Fruit fly (Drosophila melanogaster): ENCODE measurements around the gene RpL7-like.

The RpL7-like gene

dm6 chr2L:12055837-12056388, at the start of gene RpL7-like, which contains the start of the genes JhI-21 and CG34164:
Gene RpL7-like (plus strand): TSS chr2L:12056326.
Gene JhI-21 (minus strand): TSS chr2L:12056042.
Gene CG34164 (plus strand): TSS chr2L:12056348.
- TF ChIP-seq noc (tag; optimal IDR thresholded peaks at IDR 0.05) = no peak

DNA sequence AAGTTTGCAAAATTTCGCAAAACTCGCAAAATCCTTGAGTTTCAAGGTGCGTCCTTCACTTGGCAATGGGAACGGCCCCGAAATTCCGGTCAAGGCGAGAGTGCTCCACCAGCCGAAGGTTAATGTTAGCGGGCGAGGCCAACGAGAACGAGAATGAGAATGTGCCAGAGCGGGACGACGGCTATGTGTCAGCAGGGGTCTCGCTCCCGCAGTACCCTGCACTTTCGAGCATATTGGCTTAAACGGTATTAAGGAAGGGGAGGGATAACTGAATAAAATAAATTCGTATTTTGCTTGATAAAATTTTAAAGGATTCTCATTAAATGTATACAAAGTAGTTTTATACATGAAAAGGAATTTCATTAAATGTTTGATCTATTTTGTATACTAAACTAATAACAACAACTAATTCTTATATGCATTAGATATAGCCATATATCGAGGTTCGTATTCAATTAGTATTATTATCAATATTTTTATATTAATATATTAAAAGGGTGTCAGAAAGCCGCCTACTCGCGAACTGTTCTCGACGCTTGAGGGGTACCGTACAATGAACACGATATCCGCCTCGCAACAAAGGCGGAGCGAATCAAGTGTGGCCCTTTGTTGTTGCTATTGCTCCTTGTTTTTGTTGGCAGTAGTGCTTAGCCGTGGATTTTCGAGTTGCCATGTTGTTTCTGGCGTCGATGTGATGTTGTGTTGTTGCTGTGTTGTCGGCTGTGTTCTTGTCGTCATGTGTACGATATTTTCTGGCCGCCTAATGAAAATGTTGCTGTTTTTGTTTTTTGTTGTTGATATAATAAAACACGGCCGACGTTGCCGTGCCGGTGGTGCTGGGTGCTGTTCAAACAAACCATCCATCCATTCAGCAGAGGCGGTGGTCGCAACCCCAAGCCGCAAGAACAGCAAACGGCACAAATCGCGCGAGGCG, 49.5 kb upstream of the RpL7-like start:
- peak; percentile 96 for TF ChIP-seq noc (tag; optimal IDR thresholded peaks at IDR 0.05)

- TF ChIP-seq noc (tag; optimal IDR thresholded peaks at IDR 0.05) = peak; percentile 80
These were observed 48.8 kb upstream of the RpL7-like start for dm6 chr2L:12007331-12007791.

dm6 chr2L:12007853-12008252, 48.3 kb upstream of the RpL7-like start, which contains the start of gene Rh5:
Gene Rh5 (plus strand): TSS chr2L:12008153.
- TF ChIP-seq noc (tag; optimal IDR thresholded peaks at IDR 0.05) = no peak

DNA sequence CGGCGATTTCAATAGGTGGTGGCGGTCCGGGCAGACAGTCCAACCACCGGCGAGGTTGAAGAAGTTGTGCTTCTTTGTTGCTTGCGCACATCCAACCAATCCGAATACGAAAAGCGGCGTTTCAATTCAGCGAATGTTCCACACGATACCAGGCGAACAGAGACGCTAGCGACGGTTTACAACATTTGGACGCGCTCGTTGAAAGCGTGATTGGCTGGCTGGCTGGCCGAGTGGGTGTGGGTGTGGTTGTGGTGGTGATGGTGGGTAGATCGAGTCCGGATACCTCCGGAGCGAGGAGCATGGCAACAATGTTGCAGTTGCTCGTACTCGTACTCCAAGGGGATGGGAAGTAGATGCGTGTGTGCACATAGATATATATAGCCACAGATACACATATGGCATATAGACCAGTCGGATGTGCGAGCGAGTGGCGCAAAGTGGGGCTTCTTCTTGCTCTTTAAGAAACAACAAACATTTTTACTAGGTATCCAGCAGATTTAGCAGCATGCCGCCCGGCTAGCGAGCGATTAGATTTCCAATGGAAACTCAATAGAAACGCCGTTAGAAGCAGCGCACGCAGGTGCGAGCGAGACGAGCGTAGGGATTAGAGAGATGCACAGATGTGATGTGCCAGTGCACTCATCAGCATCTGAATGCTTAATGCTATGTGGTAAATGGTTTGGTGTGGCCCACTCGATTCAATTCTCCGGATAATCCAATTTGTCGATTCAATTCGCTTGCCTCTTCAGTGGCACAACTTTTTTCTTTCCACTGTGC, 45.8 kb upstream of the RpL7-like start:
- peak; percentile 78 for TF ChIP-seq noc (tag; optimal IDR thresholded peaks at IDR 0.05)

- TF ChIP-seq noc (tag; optimal IDR thresholded peaks at IDR 0.05) = peak; percentile 93
These were observed 45.1 kb upstream of the RpL7-like start for dm6 chr2L:12010877-12011666.

dm6 chr2L:12011682-12012655, 44.2 kb upstream of the RpL7-like start:
- TF ChIP-seq noc (tag; optimal IDR thresholded peaks at IDR 0.05) = peak; percentile 95

- no peak for TF ChIP-seq noc (tag; optimal IDR thresholded peaks at IDR 0.05)
These were observed 42.9 kb upstream of the RpL7-like start for dm6 chr2L:12013243-12013642.

DNA sequence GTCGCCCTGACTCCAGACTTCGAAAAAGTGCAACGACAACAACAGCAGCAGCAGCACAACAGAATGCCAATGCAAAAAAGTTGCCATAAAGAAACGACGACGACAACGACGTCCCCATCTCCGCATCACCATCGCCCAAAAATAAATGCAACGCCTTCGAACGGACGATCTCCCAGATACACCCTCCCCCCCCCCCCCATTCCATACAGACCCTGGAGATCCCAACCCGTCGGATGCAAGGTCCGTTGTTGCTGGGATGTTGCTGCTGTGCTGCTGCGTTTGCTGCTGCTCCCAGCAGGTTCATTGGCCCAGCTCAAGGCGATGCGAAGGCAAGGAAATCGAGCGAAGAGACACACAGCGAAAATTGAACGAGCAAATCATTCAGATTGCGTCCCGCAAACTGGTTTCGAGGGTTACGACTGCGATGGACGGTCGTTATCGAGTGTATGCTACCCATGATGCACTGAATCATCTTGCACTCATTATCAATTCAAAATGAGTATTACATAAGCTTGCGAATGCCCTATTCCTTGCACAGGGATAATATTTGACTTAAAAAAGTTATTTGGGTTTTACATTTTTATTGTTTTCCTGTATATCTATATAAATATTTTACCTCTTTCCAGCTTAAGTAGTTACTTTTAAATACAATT, 42.3 kb upstream of the RpL7-like start:
- no peak for TF ChIP-seq noc (tag; optimal IDR thresholded peaks at IDR 0.05)

- TF ChIP-seq noc (tag; optimal IDR thresholded peaks at IDR 0.05) = no peak
These were observed 35.4 kb upstream of the RpL7-like start, which contains the start of gene Wdr81 for dm6 chr2L:12020735-12021134. Gene Wdr81 (minus strand): TSS chr2L:12020960.

DNA sequence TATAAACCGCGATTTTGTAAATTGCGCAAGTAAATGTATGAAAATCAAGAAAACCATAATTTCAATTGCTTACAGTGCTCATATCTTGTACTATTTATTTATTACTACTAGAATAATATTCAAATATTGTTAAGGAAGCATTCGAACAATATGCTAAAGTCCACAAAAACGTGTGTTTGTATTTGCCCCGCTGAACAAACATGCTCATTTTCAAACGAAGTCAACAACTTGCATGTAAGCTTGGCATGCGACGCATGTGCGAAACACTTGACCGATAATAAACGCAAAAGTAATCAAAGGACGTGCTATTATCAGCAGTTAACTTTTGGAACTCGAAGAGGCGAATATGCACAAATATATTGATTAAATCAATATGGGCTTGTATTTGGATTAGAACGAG, 34.9 kb upstream of the RpL7-like start:
- no peak for TF ChIP-seq noc (tag; optimal IDR thresholded peaks at IDR 0.05)

DNA sequence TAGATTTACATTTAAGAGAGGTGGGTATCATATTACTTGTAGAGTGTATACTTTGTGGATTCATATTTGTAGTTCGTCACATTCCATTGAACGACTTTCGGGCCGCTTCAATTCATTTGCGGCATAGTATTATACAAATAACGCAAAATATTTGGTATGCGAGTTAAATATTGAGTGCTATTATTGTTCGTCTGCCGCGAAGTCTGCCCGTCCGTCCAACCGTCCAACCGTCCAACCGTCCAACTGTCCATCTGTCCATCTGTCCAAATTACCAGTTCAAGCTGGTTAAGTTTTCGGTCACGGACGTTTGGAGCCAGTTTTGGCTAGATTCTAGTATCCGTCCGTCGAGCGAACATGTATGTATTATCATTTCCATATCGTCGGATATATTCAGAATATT, 32.0 kb upstream of the RpL7-like start:
- TF ChIP-seq noc (tag; optimal IDR thresholded peaks at IDR 0.05) = no peak

- no peak for TF ChIP-seq noc (tag; optimal IDR thresholded peaks at IDR 0.05)
These were observed 30.6 kb upstream of the RpL7-like start for dm6 chr2L:12025505-12025904.
